Fruit fly (Drosophila melanogaster) whole organism, embryonic: Measurements from ENCODE around the gene CG12024.

Experiments
- Aef1 ChIP-seq: fragments of 200-800 bp; sonication (Bioruptor generic); IDR thresholded peaks from 3 replicates; pipeline ENCODE4 v1.3.6; 2022; ENCODE audit warnings: missing biosample characterization, missing genetic modification characterization
- B-H2 ChIP-seq: fragments of 200-800 bp; sonication (Bioruptor generic); optimal IDR thresholded peaks from 2 replicates; lab custom pipeline; 2018; ENCODE audit warnings: missing biosample characterization, mild to moderate bottlenecking, missing genetic modification characterization
- CG10147 ChIP-seq: fragments of 200-800 bp; sonication (Bioruptor generic); optimal IDR thresholded peaks from 2 replicates; lab custom pipeline; 2019; ENCODE audit warnings: missing biosample characterization, mild to moderate bottlenecking, missing genetic modification characterization, moderate library complexity
- CG11398 ChIP-seq: fragments of 200-800 bp; sonication (Bioruptor generic); optimal IDR thresholded peaks from 2 replicates; lab custom pipeline; 2016; ENCODE audit warnings: missing biosample characterization, missing genetic modification characterization
- CG12391 ChIP-seq: fragments of 200-800 bp; sonication (Bioruptor generic); optimal IDR thresholded peaks from 3 replicates; lab custom pipeline; 2018; ENCODE audit warnings: missing biosample characterization, mild to moderate bottlenecking, missing genetic modification characterization, moderate library complexity
- CG13296 ChIP-seq: fragments of 200-800 bp; sonication (Bioruptor generic); optimal IDR thresholded peaks from 3 replicates; lab custom pipeline; 2018; ENCODE audit warnings: missing biosample characterization, mild to moderate bottlenecking, missing genetic modification characterization
- CG14050 ChIP-seq: fragments of 200-800 bp; sonication (Bioruptor generic); IDR thresholded peaks from 3 replicates; pipeline ENCODE4 v1.3.6; 2022; ENCODE audit warnings: missing biosample characterization, missing genetic modification characterization
- CG15269 ChIP-seq: fragments of 200-800 bp; sonication (Bioruptor generic); optimal IDR thresholded peaks from 2 replicates; lab custom pipeline; 2018; ENCODE audit warnings: missing biosample characterization, mild to moderate bottlenecking, missing genetic modification characterization, moderate library complexity
- CG17359 ChIP-seq: fragments of 200-800 bp; sonication (Bioruptor generic); optimal IDR thresholded peaks from 3 replicates; lab custom pipeline; 2018; ENCODE audit warnings: missing biosample characterization, mild to moderate bottlenecking, missing genetic modification characterization, moderate library complexity
- CG2120 ChIP-seq: fragments of 200-800 bp; sonication (Bioruptor generic); optimal IDR thresholded peaks from 3 replicates; lab custom pipeline; 2016; ENCODE audit warnings: missing biosample characterization, missing genetic modification characterization
- CG2889 ChIP-seq: fragments of 200-800 bp; sonication (Bioruptor generic); IDR thresholded peaks from 3 replicates; pipeline ENCODE4 v1.3.6; 2022; ENCODE audit warnings: missing biosample characterization, missing genetic modification characterization
- CG34376 ChIP-seq: fragments of 200-800 bp; sonication (Bioruptor generic); optimal IDR thresholded peaks from 2 replicates; lab custom pipeline; 2018; ENCODE audit warnings: missing biosample characterization, mild to moderate bottlenecking, missing genetic modification characterization
- CG4282 ChIP-seq: fragments of 200-800 bp; sonication (Bioruptor generic); optimal IDR thresholded peaks from 2 replicates; lab custom pipeline; 2016; ENCODE audit warnings: missing biosample characterization, missing genetic modification characterization
- CG4617 ChIP-seq: fragments of 200-800 bp; sonication (Bioruptor generic); optimal IDR thresholded peaks from 3 replicates; lab custom pipeline; 2016; ENCODE audit warnings: missing biosample characterization, missing genetic modification characterization, borderline replicate concordance
- CG6175 ChIP-seq: fragments of 200-800 bp; sonication (Bioruptor generic); IDR thresholded peaks from 3 replicates; pipeline ENCODE4 v1.3.6; 2022; ENCODE audit warnings: missing biosample characterization, missing genetic modification characterization
- CG7556 ChIP-seq: fragments of 200-800 bp; sonication (Bioruptor generic); optimal IDR thresholded peaks from 2 replicates; lab custom pipeline; 2017; ENCODE audit warnings: missing biosample characterization, mild to moderate bottlenecking, missing genetic modification characterization
- CG8290 ChIP-seq, 3 experiments: fragments of 200-800 bp; sonication (Bioruptor generic); optimal IDR thresholded peaks; 2 replicates each; lab custom pipeline; 2016 to 2019; ENCODE audit warnings: missing biosample characterization in 3 of 3, missing genetic modification characterization in 3 of 3, mild to moderate bottlenecking in 2 of 3, moderate library complexity in 1 of 3
- E2f1 ChIP-seq: fragments of 200-800 bp; sonication (Bioruptor generic); IDR thresholded peaks from 2 replicates; pipeline ENCODE4 v1.3.6; 2022; ENCODE audit warnings: missing biosample characterization, missing genetic modification characterization
- Fer3 ChIP-seq: fragments of 200-800 bp; sonication (Bioruptor generic); optimal IDR thresholded peaks from 2 replicates; lab custom pipeline; 2018; ENCODE audit warnings: missing biosample characterization, mild to moderate bottlenecking, missing genetic modification characterization, moderate library complexity
- Gsc ChIP-seq: fragments of 200-800 bp; sonication (Bioruptor generic); IDR thresholded peaks from 2 replicates; pipeline ENCODE4 v1.3.6; 2022; ENCODE audit warnings: missing biosample characterization, missing genetic modification characterization
- HLH3B ChIP-seq: fragments of 200-800 bp; sonication (Bioruptor generic); IDR thresholded peaks from 2 replicates; pipeline ENCODE4 v1.3.6; 2022; ENCODE audit warnings: missing biosample characterization, missing genetic modification characterization
- HmgZ ChIP-seq: fragments of 200-800 bp; sonication (Bioruptor generic); optimal IDR thresholded peaks from 2 replicates; lab custom pipeline; 2018; ENCODE audit warnings: missing biosample characterization, mild to moderate bottlenecking, missing genetic modification characterization
- Hr78 ChIP-seq, 2 experiments: fragments of 200-800 bp in 1 of 2; fragments of >200 bp in 1 of 2; sonication (Bioruptor generic) in 1 of 2; optimal IDR thresholded peaks; 2 replicates each; lab custom pipeline; 2017 to 2019; ENCODE audit warnings: missing biosample characterization in 2 of 2, missing genetic modification characterization in 2 of 2, mild to moderate bottlenecking in 1 of 2, moderate library complexity in 1 of 2
- Mad ChIP-seq: fragments of 200-800 bp; sonication (Bioruptor generic); optimal IDR thresholded peaks from 2 replicates; lab custom pipeline; 2016; ENCODE audit warnings: missing biosample characterization, missing genetic modification characterization
- Poxn ChIP-seq: fragments of 200-800 bp; sonication (Bioruptor generic); IDR thresholded peaks from 2 replicates; pipeline ENCODE4 v1.3.6; 2022; ENCODE audit warnings: missing biosample characterization, missing genetic modification characterization
- Ravus ChIP-seq: fragments of 200-800 bp; sonication (Bioruptor generic); IDR thresholded peaks from 2 replicates; pipeline ENCODE4 v1.3.6; 2022; ENCODE audit warnings: missing biosample characterization, missing genetic modification characterization
- abd-A ChIP-seq: fragments of 200-800 bp; sonication (Bioruptor generic); optimal IDR thresholded peaks from 3 replicates; lab custom pipeline; 2019; ENCODE audit warnings: missing biosample characterization, mild to moderate bottlenecking, missing genetic modification characterization, moderate library complexity
- bcd ChIP-seq: fragments of 200-800 bp; sonication (Bioruptor generic); optimal IDR thresholded peaks from 2 replicates; lab custom pipeline; 2017; ENCODE audit warnings: missing biosample characterization, mild to moderate bottlenecking, missing genetic modification characterization
- bigmax ChIP-seq: fragments of 200-800 bp; sonication (Bioruptor generic); optimal IDR thresholded peaks from 2 replicates; lab custom pipeline; 2018; ENCODE audit warnings: missing biosample characterization, mild to moderate bottlenecking, missing genetic modification characterization
- br ChIP-seq: fragments of >200 bp; optimal IDR thresholded peaks from 2 replicates; lab custom pipeline; 2017
- chinmo ChIP-seq: fragments of 200-800 bp; sonication (Bioruptor generic); IDR thresholded peaks from 4 replicates; pipeline ENCODE4 v1.3.6; 2022; ENCODE audit warnings: missing biosample characterization, missing genetic modification characterization; ENCODE audit not compliant: partially characterized antibody
- crol ChIP-seq: fragments of 200-800 bp; sonication (Bioruptor generic); IDR thresholded peaks from 2 replicates; pipeline ENCODE4 v1.3.6; 2022; ENCODE audit warnings: missing biosample characterization, missing genetic modification characterization
- dan ChIP-seq: fragments of 200-800 bp; sonication (Bioruptor generic); IDR thresholded peaks from 2 replicates; pipeline ENCODE4 v1.3.6; 2022; ENCODE audit warnings: missing biosample characterization, missing genetic modification characterization
- en ChIP-seq: fragments of 200-800 bp; sonication (Bioruptor generic); optimal IDR thresholded peaks from 2 replicates; lab custom pipeline; 2016; ENCODE audit warnings: missing biosample characterization, missing genetic modification characterization
- gce ChIP-seq: fragments of 200-800 bp; sonication (Bioruptor generic); IDR thresholded peaks from 3 replicates; pipeline ENCODE4 v1.3.6; 2022; ENCODE audit warnings: missing biosample characterization, missing genetic modification characterization
- hkb ChIP-seq, 2 experiments: fragments of 200-800 bp in 1 of 2; fragments of >200 bp in 1 of 2; sonication (Bioruptor generic) in 1 of 2; IDR thresholded peaks in 1 of 2; optimal IDR thresholded peaks in 1 of 2; 2 replicates each; pipeline versions ENCODE4 v1.3.6 to Lab custom; 2017 to 2022; ENCODE audit warnings: missing biosample characterization in 1 of 2, missing genetic modification characterization in 1 of 2
- kah ChIP-seq: fragments of 200-800 bp; sonication (Bioruptor generic); optimal IDR thresholded peaks from 2 replicates; lab custom pipeline; 2018; ENCODE audit warnings: missing biosample characterization, mild to moderate bottlenecking, missing genetic modification characterization
- mirr ChIP-seq: fragments of 200-800 bp; sonication (Bioruptor generic); optimal IDR thresholded peaks from 3 replicates; lab custom pipeline; 2018; ENCODE audit warnings: missing biosample characterization, mild to moderate bottlenecking, missing genetic modification characterization
- odd ChIP-seq: fragments of 200-800 bp; sonication (Bioruptor generic); optimal IDR thresholded peaks from 2 replicates; lab custom pipeline; 2017; ENCODE audit warnings: missing biosample characterization, mild to moderate bottlenecking, missing genetic modification characterization
- otp ChIP-seq: fragments of 200-800 bp; sonication (Bioruptor generic); IDR thresholded peaks from 3 replicates; pipeline ENCODE4, ENCODE4 v1.3.6; 2022; ENCODE audit warnings: missing biosample characterization, missing genetic modification characterization
- pan ChIP-seq, 4 experiments: fragments of >200 bp in 3 of 4; fragments of 200-800 bp in 1 of 4; sonication (Bioruptor generic) in 1 of 4; optimal IDR thresholded peaks in 3 of 4; IDR thresholded peaks in 1 of 4; 2 replicates each; pipeline versions ENCODE4 v1.3.6 to Lab custom; 2017 to 2022; ENCODE audit warnings: missing biosample characterization in 2 of 4, missing genetic modification characterization in 2 of 4, mixed read lengths in 1 of 4
- phol ChIP-seq: fragments of 200-800 bp; sonication (Bioruptor generic); optimal IDR thresholded peaks from 3 replicates; lab custom pipeline; 2018; ENCODE audit warnings: missing biosample characterization, mild to moderate bottlenecking, missing genetic modification characterization, moderate library complexity
- prd ChIP-seq, 3 experiments: fragments of >200 bp in 2 of 3; fragments of 200-800 bp in 1 of 3; sonication (Bioruptor generic) in 1 of 3; optimal IDR thresholded peaks in 2 of 3; IDR thresholded peaks in 1 of 3; 2 replicates in 2 of 3; 3 replicates in 1 of 3; pipeline versions ENCODE4 v1.3.6 to Lab custom; 2017 to 2022; ENCODE audit warnings: missing biosample characterization in 1 of 3, missing genetic modification characterization in 1 of 3
- pzg ChIP-seq: fragments of 200-800 bp; sonication (Bioruptor generic); optimal IDR thresholded peaks from 3 replicates; lab custom pipeline; 2018; ENCODE audit warnings: missing biosample characterization, mild to moderate bottlenecking, missing genetic modification characterization, moderate library complexity
- sna ChIP-seq: fragments of 200-800 bp; sonication (Bioruptor generic); IDR thresholded peaks from 2 replicates; pipeline ENCODE4 v1.3.6; 2022; ENCODE audit warnings: missing biosample characterization, missing genetic modification characterization; ENCODE audit not compliant: partially characterized antibody
- sr ChIP-seq: fragments of 200-800 bp; sonication (Bioruptor generic); IDR thresholded peaks from 3 replicates; pipeline ENCODE4 v1.3.6; 2022; ENCODE audit warnings: missing biosample characterization, missing genetic modification characterization
- tap ChIP-seq: fragments of 200-800 bp; optimal IDR thresholded peaks from 3 replicates; lab custom pipeline; 2019; ENCODE audit warnings: missing biosample characterization, mild to moderate bottlenecking, missing genetic modification characterization, moderate library complexity
- tgo ChIP-seq: fragments of 200-800 bp; sonication (Bioruptor generic); IDR thresholded peaks from 3 replicates; pipeline ENCODE4 v1.3.6; 2022; ENCODE audit warnings: missing biosample characterization, missing genetic modification characterization
- wor ChIP-seq: fragments of 200-800 bp; sonication (Bioruptor generic); IDR thresholded peaks from 2 replicates; pipeline ENCODE4 v1.3.6; 2022; ENCODE audit warnings: missing biosample characterization, missing genetic modification characterization

Gene CG12024

dm6 chr3L:1880692-1881091 is 23.7 kb downstream of the CG12024 start (continued):
- peak; percentile 59; the same call in 2 of the 3 replicates for TF ChIP-seq tgo
- TF ChIP-seq Aef1, result peak; percentile 66
- TF ChIP-seq mirr (GFP tag; lab: Kevin White, UChicago), result no peak
- no peak for TF ChIP-seq pan (optimal IDR thresholded peaks at IDR 0.05; lab: Kevin White, UChicago)
- peak in 1 of 2 experiments; percentile 71 for TF ChIP-seq pan (GFP tag; optimal IDR thresholded peaks at IDR 0.05 in 1 of 2, IDR thresholded peaks at IDR 0.05 in 1 of 2)
- TF ChIP-seq tap (tag; lab: Kevin White, UChicago), result no peak
- no peak for TF ChIP-seq bigmax
- TF ChIP-seq hkb (optimal IDR thresholded peaks at IDR 0.05; lab: Kevin White, UChicago), result no peak
- peak; percentile 57; the same call in 1 of the 2 replicates for TF ChIP-seq hkb (GFP tag; IDR thresholded peaks at IDR 0.05; lab: Robert Waterston, UW)
- no peak for TF ChIP-seq CG12391 (tag; lab: Kevin White, UChicago)
- TF ChIP-seq CG7556 (GFP tag; lab: Kevin White, UChicago), result no peak
- TF ChIP-seq CG34376 (GFP tag; lab: Kevin White, UChicago), result no peak
- TF ChIP-seq HmgZ, result no peak
- peak; percentile 62; the same call in 1 of the 2 replicates for TF ChIP-seq HLH3B
- no peak for TF ChIP-seq CG15269 (tag; lab: Kevin White, UChicago)
- peak; percentile 51 for TF ChIP-seq CG17359 (tag; lab: Kevin White, UChicago)
- no peak for TF ChIP-seq kah (GFP tag; lab: Kevin White, UChicago)
- no peak for TF ChIP-seq Gsc (GFP tag; lab: Robert Waterston, UW)
- no peak for TF ChIP-seq CG13296 (GFP tag; lab: Kevin White, UChicago)
- no peak for TF ChIP-seq CG10147 (GFP tag; lab: Kevin White, UChicago)
- no peak for TF ChIP-seq CG2120 (GFP tag; lab: Kevin White, UChicago)
- no peak for TF ChIP-seq sna (GFP tag; lab: Robert Waterston, UW)
- peak; percentile 32 for TF ChIP-seq phol
- no peak for TF ChIP-seq Hr78 (GFP tag; optimal IDR thresholded peaks at IDR 0.05; lab: Kevin White, UChicago)
- TF ChIP-seq CG4617 (GFP tag; lab: Kevin White, UChicago), result no peak
- 0 out of 3 replicates have a peak, but pooled peaks have one; percentile 22 for TF ChIP-seq CG14050 (GFP tag; lab: Robert Waterston, UW)
- no peak for TF ChIP-seq Fer3 (tag; lab: Kevin White, UChicago)
- TF ChIP-seq gce (GFP tag; lab: Robert Waterston, UW), result peak; percentile 43; the same call in 1 of the 3 replicates
- no peak for TF ChIP-seq otp (GFP tag; lab: Robert Waterston, UW)
- no peak for TF ChIP-seq dan
- no peak for TF ChIP-seq CG6175 (GFP tag; lab: Robert Waterston, UW)
- TF ChIP-seq sr (GFP tag; lab: Robert Waterston, UW), result 0 out of 3 replicates have a peak, but pooled peaks have one; percentile 32
- TF ChIP-seq crol, result no peak
- TF ChIP-seq Ravus (GFP tag; lab: Robert Waterston, UW), result no peak; the same call in 1 of the 2 replicates
- TF ChIP-seq prd (optimal IDR thresholded peaks at IDR 0.05; lab: Kevin White, UChicago), result no peak
- TF ChIP-seq prd (GFP tag; IDR thresholded peaks at IDR 0.05; lab: Robert Waterston, UW), result peak; percentile 49; the same call in 1 of the 3 replicates
- TF ChIP-seq wor, result no peak
- no peak for TF ChIP-seq CG2889 (GFP tag; lab: Robert Waterston, UW)
- TF ChIP-seq Mad, result no peak
- TF ChIP-seq CG4282 (GFP tag; lab: Kevin White, UChicago), result no peak
- no peak for TF ChIP-seq pzg
- TF ChIP-seq CG8290 (GFP tag; optimal IDR thresholded peaks at IDR 0.05; lab: Kevin White, UChicago), result no peak
- TF ChIP-seq CG8290 (tag; optimal IDR thresholded peaks at IDR 0.05; lab: Kevin White, UChicago), result peak in 1 of 2 experiments; percentile 40
- TF ChIP-seq E2f1 (GFP tag; lab: Robert Waterston, UW), result 0 out of 2 replicates have a peak, but pooled peaks have one; percentile 21
- no peak for TF ChIP-seq CG11398
- TF ChIP-seq abd-A (tag; lab: Kevin White, UChicago), result no peak
- TF ChIP-seq Poxn (GFP tag; lab: Robert Waterston, UW), result no peak
- no peak for TF ChIP-seq br (lab: Kevin White, UChicago)
- no peak for TF ChIP-seq en
- TF ChIP-seq odd, result no peak
- no peak for TF ChIP-seq chinmo (GFP tag; lab: Robert Waterston, UW)
- TF ChIP-seq bcd (GFP tag; lab: Kevin White, UChicago), result peak; percentile 2
- no peak for TF ChIP-seq B-H2 (GFP tag; lab: Kevin White, UChicago)
